Fruit fly (Drosophila melanogaster): ENCODE results near the gene gcm.

Gene gcm

DNA sequence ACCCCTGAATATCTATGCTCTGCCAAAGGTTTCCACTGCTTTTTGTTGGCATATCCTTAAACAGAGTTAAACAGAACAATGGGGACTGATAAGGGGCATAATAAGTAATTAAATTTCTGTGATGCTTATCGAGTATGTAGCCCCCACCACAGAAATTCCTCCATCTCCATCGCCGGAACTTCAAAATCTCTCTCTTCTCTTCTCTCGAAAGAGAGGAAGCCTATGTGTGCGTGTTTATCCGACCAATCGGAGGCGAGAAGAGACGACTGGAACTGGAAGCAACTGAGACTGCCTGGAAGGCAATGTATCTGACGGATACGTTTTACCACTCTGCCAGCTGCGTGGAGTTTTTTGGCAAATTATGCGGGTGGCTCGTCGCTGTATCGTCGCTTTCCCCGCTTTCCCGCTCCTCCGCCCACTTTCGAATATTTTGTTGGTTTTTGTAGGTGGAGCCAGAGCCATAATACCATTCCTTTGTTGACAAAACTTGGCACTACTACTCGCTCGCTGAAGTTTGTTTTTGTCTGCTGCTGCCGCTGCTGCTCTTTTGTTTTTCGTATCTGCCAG, 26.5 kb upstream of the gcm start, which contains the start of gene gcm2:
Gene gcm2 (plus strand): TSS at position 566 of the 567 bp plus-strand sequence.
- TF ChIP-seq insv (optimal IDR thresholded peaks at IDR 0.05) (no peak), Myc (optimal IDR thresholded peaks at IDR 0.05) (no peak), h (optimal IDR thresholded peaks at IDR 0.05) (no peak), psq (optimal IDR thresholded peaks at IDR 0.05) (no peak), ttk (optimal IDR thresholded peaks at IDR 0.05) (no peak), Sin3A (optimal IDR thresholded peaks at IDR 0.05) (no peak)

DNA sequence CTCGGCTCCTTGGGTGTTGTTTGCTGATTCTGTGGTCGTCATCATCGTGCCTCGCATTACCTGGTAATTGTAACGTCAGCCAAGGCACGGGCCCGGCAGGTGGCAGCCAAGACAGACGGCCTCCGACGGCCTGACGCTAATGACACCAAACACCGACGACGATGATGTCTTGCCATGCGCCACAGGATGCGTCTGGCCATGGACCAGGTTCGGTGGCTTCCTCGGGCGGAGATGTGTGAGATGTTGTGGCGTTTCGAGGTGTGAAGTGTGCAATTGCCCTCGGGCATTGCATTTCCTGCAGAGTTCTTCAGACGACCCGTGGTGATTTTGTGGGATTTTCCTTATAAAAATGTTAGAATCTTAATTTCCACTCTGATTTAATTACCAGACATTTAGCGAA, 20.6 kb upstream of the gcm start:
- TF ChIP-seq ttk (optimal IDR thresholded peaks at IDR 0.05) (no peak), Sin3A (optimal IDR thresholded peaks at IDR 0.05) (no peak), psq (optimal IDR thresholded peaks at IDR 0.05) (no peak), insv (optimal IDR thresholded peaks at IDR 0.05) (no peak), h (optimal IDR thresholded peaks at IDR 0.05) (no peak), Myc (optimal IDR thresholded peaks at IDR 0.05) (no peak)

DNA sequence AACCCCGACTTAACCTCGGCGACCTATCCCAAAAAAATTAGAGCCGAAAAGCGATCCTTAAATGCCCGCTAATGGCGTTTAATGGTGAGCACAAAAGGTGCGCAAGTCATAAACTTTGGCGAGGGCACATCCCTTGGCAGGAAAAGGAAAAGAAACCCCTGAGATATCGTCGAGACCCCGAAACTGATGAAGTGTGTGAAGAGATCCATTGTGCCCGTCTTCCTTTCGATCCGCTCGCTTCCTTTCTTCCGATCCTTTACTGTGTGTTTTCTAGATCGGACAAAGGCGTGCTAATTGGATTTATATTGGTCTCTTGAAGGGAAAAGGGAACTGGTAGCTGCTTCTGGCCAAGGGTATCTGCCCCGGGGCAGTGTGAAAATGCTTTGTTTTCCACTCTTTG, 19.7 kb upstream of the gcm start:
- TF ChIP-seq Myc (optimal IDR thresholded peaks at IDR 0.05), result no peak
- no peak for TF ChIP-seq h (optimal IDR thresholded peaks at IDR 0.05)
- TF ChIP-seq ttk (optimal IDR thresholded peaks at IDR 0.05), result no peak
- no peak for TF ChIP-seq Sin3A (optimal IDR thresholded peaks at IDR 0.05)
- TF ChIP-seq psq (optimal IDR thresholded peaks at IDR 0.05), result no peak
- no peak for TF ChIP-seq insv (optimal IDR thresholded peaks at IDR 0.05)

DNA sequence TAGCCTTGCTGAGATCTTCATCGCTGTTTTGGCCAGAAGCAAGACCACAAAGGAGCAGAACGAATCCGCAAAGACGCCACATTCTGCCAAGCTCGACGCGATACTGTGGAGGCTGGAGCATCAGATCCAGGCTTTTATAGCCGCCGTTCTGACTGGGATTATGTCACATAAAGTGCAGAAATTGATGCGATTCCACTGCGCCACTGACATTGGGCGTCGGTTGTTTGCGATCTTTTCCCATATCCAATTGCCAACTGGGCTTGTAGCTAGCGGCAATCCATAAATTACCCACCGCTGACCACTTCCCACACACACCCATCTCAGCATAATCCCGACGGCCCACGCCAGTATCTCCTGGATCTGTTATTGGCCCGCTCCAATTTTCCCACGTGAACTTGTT, 19.2 kb upstream of the gcm start, which contains the start of gene CG4382:
Gene CG4382 (minus strand): TSS at position 101 of the 400 bp plus-strand sequence.
- TF ChIP-seq h (optimal IDR thresholded peaks at IDR 0.05) (no peak), Myc (optimal IDR thresholded peaks at IDR 0.05) (no peak), ttk (optimal IDR thresholded peaks at IDR 0.05) (no peak)

DNA sequence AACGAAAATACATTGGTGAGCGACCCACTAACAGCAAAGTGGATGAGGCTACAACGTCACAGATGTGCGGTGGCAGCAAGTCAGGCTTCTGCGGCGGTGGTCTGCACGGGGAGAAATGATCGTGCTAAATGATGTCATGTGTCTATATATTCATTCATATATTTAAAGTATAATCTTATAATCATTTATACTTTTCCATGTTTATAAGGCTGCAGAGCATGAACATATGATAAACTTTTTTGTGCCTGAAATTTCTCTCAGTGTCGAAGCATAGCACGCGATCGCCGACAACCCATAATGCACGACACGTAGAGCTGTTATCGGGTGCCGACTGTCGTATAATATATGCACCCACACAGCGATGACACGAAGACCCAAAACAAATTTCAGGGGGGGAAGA, 16.8 kb upstream of the gcm start:
- TF ChIP-seq insv (optimal IDR thresholded peaks at IDR 0.05) (no peak), Sin3A (optimal IDR thresholded peaks at IDR 0.05) (no peak), ttk (optimal IDR thresholded peaks at IDR 0.05) (no peak), Myc (optimal IDR thresholded peaks at IDR 0.05) (no peak), psq (optimal IDR thresholded peaks at IDR 0.05) (no peak), h (optimal IDR thresholded peaks at IDR 0.05) (no peak)

DNA sequence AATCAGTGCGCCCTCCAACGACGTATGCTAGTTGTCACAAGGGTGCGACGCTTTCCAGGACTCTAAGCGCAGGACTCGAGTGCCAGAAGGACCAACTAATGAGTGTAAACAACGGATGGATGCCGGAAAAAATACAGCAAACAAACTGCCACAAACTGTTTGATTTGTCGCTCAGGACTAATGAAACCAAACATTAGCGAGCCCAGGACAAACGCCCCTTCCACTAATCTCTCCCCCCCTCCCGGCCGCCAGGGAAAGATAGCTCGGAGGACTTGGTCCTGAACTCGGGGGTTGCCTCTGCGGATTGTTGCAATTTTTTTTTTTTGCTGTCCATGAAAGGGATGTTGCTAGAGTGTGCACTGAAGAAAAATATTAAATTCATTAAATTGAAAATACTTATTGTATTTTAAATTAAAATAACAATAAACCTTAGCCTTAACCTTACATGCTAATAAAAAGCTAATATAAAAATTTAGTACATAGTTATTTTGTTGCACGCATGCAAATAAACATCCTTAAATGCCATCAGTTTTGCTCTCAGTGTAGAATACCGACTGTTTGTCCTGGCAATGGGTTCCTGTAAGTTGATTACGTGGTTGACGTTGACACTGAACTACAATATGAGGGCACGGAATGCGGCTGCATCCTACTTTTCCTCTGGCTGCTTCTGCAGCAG, 13.2 kb upstream of the gcm start:
- TF ChIP-seq psq (optimal IDR thresholded peaks at IDR 0.05), result no peak
- TF ChIP-seq Myc (optimal IDR thresholded peaks at IDR 0.05), result no peak

DNA sequence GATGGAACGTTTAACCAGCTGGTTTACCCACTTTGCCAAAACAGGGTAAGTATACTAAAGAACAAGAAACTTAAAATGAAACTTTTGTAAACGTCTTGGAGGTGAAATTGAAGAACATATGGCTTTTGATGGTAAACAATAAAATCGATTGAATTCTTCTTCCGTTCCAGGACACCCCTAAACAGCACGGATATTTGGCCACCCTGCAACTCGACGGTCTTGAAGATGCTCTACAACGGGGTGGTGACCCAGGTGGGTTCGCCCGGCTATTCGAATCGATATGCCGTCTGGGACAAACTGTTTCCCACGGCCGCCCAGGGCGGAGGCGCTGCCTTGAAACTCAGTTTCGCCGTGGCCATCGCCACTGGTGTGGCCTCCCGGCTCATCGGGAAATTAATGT, 9.6 kb upstream of the gcm start:
- TF ChIP-seq insv (optimal IDR thresholded peaks at IDR 0.05) (no peak), psq (optimal IDR thresholded peaks at IDR 0.05) (no peak), h (optimal IDR thresholded peaks at IDR 0.05) (no peak), Myc (optimal IDR thresholded peaks at IDR 0.05) (no peak)

DNA sequence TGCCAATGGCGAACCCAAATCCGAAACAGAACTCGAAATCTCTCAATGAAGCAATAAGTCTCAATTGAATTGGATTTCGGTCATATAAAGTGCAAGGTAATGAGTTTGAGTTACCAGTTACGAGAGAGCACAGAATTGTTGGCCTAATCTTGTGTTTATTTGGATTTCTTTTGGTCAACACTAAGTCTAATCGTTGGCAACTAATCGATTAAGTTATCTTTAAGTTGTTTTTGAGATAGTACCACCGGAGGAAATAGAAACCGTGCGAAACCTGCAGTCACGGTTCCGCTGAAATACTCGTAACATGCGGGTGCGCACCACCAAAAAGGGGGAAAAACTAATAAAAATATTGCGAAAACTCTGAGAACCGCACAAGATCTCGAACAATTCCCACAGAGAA, 7.6 kb upstream of the gcm start, which contains the start of gene CG3841:
Gene CG3841 (plus strand): TSS at position 301 of the 400 bp plus-strand sequence.
- no peak for TF ChIP-seq insv (optimal IDR thresholded peaks at IDR 0.05)
- no peak for TF ChIP-seq psq (optimal IDR thresholded peaks at IDR 0.05)
- no peak for TF ChIP-seq ttk (optimal IDR thresholded peaks at IDR 0.05)
- TF ChIP-seq h (optimal IDR thresholded peaks at IDR 0.05), result no peak
- no peak for TF ChIP-seq Sin3A (optimal IDR thresholded peaks at IDR 0.05)
- no peak for TF ChIP-seq Myc (optimal IDR thresholded peaks at IDR 0.05)

DNA sequence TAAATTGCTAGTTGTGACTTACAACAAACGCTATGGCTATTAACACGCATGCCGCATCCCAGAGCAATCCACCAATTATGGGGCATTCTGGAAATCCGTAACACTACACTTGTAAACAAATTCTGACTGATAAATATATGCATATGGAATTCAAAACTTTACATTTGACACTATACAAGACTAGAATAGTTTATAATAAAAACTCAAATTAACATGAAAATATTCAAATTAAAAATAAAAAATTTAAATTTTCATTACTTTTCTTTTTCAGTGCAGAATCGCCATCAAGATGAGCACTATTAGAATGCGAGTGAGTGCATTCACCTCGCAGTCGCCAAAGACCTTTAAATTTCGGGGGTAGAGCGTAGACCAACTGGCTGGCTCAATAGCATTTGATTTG, 4.4 kb upstream of the gcm start:
- TF ChIP-seq Myc (optimal IDR thresholded peaks at IDR 0.05), result no peak
- no peak for TF ChIP-seq ttk (optimal IDR thresholded peaks at IDR 0.05)
- no peak for TF ChIP-seq h (optimal IDR thresholded peaks at IDR 0.05)
- TF ChIP-seq insv (optimal IDR thresholded peaks at IDR 0.05), result no peak
- TF ChIP-seq psq (optimal IDR thresholded peaks at IDR 0.05), result no peak
- TF ChIP-seq Sin3A (optimal IDR thresholded peaks at IDR 0.05), result no peak

DNA sequence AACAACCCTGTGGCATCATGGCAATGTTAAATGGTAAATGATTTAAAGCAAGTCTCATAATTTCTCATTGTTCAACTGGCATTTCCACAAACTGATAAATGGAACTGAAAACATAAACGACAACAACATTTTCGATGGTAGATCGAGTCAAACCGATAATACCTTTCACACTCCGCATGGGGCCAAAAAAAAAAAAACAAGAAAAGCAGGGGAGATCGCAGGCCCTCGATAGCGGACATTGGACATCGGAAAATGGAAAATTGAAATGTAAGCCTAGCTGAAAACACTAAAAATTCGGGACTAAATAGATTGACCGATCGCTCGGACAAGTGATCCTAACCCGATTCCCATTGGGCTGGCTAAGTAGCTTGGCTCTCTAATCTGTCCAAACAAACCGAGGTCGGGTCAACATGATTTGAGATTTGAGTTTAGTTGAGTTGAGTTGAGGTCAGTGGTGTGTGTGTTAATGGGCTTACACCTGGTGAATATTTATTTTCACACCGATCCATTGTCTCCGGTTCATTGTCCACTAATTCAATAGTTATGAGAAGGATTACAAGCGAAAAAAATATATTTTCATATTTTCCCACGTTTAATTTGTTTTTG, 2.7 kb upstream of the gcm start:
- TF ChIP-seq psq (optimal IDR thresholded peaks at IDR 0.05), result no peak
- no peak for TF ChIP-seq insv (optimal IDR thresholded peaks at IDR 0.05)
- no peak for TF ChIP-seq h (optimal IDR thresholded peaks at IDR 0.05)
- TF ChIP-seq ttk (optimal IDR thresholded peaks at IDR 0.05), result no peak
- TF ChIP-seq Sin3A (optimal IDR thresholded peaks at IDR 0.05), result no peak
- TF ChIP-seq Myc (optimal IDR thresholded peaks at IDR 0.05), result no peak

DNA sequence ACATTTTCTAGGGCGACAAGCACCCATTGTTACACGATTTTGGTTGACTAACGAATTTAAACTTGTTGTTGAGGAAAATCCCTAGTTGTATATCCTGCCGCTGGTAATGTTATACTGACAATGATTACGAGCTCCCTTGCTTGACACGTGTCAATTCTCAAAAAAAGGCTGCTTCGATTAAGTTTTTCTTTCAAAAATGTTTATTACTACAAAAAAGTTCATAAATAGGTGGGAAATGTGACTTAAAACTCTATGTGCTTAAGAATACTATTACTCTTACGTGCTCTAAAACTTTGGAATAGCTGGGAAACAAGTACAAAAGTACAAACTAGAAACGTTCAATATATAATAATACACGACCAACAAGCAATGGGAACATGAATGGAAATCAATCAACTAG, 2.0 kb downstream of the gcm start, which contains the start of gene CG31709:
Gene CG31709 (minus strand): TSS at position 101 of the 400 bp plus-strand sequence.
- TF ChIP-seq ttk (optimal IDR thresholded peaks at IDR 0.05) (no peak), Sin3A (optimal IDR thresholded peaks at IDR 0.05) (no peak), Myc (optimal IDR thresholded peaks at IDR 0.05) (no peak), psq (optimal IDR thresholded peaks at IDR 0.05) (no peak), insv (optimal IDR thresholded peaks at IDR 0.05) (no peak), h (optimal IDR thresholded peaks at IDR 0.05) (no peak)

DNA sequence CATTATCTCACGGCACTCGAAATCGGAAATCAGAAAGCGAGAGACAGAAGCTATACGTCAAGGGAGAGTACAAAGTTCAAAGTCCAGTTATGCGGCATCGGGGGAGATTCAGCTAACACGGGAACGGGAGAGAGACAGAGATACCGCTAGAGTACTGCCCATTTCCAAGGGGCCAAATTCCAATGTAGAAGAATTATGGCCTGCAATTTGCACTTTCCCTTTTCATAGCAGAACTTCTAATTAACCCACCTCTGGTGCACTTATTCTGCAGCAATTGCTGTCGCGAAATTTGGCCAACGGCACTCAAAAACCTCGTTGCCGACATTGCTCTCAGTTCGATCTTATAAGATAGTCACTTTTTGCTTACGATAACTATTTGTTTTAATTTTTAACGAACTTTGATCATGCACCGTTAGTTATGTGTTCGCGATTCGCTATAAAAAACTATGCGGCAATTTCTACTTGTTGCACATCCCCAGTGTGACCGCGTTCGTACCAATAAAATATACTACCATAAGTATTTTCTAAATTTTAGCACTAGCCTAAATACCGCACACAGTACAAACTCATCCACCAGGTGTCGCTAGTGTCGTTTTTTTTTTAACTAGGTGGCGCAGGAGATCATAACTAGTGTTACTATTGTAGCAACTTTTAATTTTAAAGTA, 5.1 kb downstream of the gcm start, which contains the start of gene Mtpalpha:
Gene Mtpalpha (minus strand): TSS at position 501 of the 665 bp plus-strand sequence.
- TF ChIP-seq Sin3A (optimal IDR thresholded peaks at IDR 0.05), result no peak
- TF ChIP-seq psq (optimal IDR thresholded peaks at IDR 0.05), result no peak
- TF ChIP-seq h (optimal IDR thresholded peaks at IDR 0.05), result no peak
- no peak for TF ChIP-seq ttk (optimal IDR thresholded peaks at IDR 0.05)
- TF ChIP-seq Myc (optimal IDR thresholded peaks at IDR 0.05), result no peak
- TF ChIP-seq insv (optimal IDR thresholded peaks at IDR 0.05), result no peak

Measured in Kc167 (cell line).